Worm (Caenorhabditis elegans) whole organism, late embryonic: ENCODE results near the gene R05D8.9.

Source experiments
- C38D4.7 ChIP-seq: fragments of 200-800 bp; sonication (Bioruptor generic); optimal IDR thresholded peaks from 2 replicates; lab custom pipeline; 2018; ENCODE audit warnings: mild to moderate bottlenecking, missing genetic modification characterization, moderate library complexity, missing compliant biosample characterization
- ama-1 ChIP-seq: fragments of 150-350 bp; optimal IDR thresholded peaks from 2 replicates; lab custom pipeline; 2014
- dve-1 ChIP-seq: sonication (generic microtip); optimal IDR thresholded peaks from 2 replicates; lab custom pipeline; 2017; ENCODE audit warnings: antibody characterized with exemption, mild to moderate bottlenecking, missing genetic modification characterization, missing compliant biosample characterization
- rnt-1 ChIP-seq: sonication (generic microtip); optimal IDR thresholded peaks from 2 replicates; lab custom pipeline; 2016; ENCODE audit warnings: missing genetic modification characterization, missing compliant biosample characterization
- sdc-2 ChIP-seq: sonication (generic microtip); optimal IDR thresholded peaks from 2 replicates; lab custom pipeline; 2016; ENCODE audit warnings: missing genotype, missing genetic modification characterization, missing compliant biosample characterization
- zip-5 ChIP-seq: sonication (generic microtip); optimal IDR thresholded peaks from 2 replicates; lab custom pipeline; 2016; ENCODE audit warnings: missing genetic modification characterization, missing compliant biosample characterization

ce11 chrV:2799172-2799869 lies 32.0 kb upstream of the R05D8.9 start:
- TF ChIP-seq C38D4.7, result no peak
- no peak for TF ChIP-seq zip-5
- no peak for TF ChIP-seq sdc-2 (tag; lab: Kevin White, UChicago)
- no peak for TF ChIP-seq ama-1 (lab: Kevin White, UChicago)
- TF ChIP-seq rnt-1, result no peak
- no peak for TF ChIP-seq dve-1
